Worm (Caenorhabditis elegans) whole organism, L2 larva: ENCODE results near the gene F46G11.2.
A peak's percentile ranks its signal among the peaks of the same experiment; 100 is the strongest.

Experiments used
- C34F6.9 ChIP-seq: fragments of 150-350 bp; optimal IDR thresholded peaks from 2 replicates; lab custom pipeline; 2014; ENCODE audit warnings: missing biosample characterization, missing genetic modification characterization
- F13H6.1 ChIP-seq: sonication (generic microtip); optimal IDR thresholded peaks from 2 replicates; lab custom pipeline; 2016; ENCODE audit warnings: missing genetic modification characterization, missing compliant biosample characterization
- R02D3.7 ChIP-seq: fragments of 150-350 bp; optimal IDR thresholded peaks from 2 replicates; lab custom pipeline; 2014; ENCODE audit warnings: missing biosample characterization, missing genetic modification characterization
- Y55F3AM.14 ChIP-seq: fragments of 200-800 bp; sonication (Bioruptor generic); optimal IDR thresholded peaks from 2 replicates; lab custom pipeline; 2018; ENCODE audit warnings: mild to moderate bottlenecking, missing genetic modification characterization, missing compliant biosample characterization
- ZK546.5 ChIP-seq: sonication (generic microtip); optimal IDR thresholded peaks from 2 replicates; lab custom pipeline; 2017; ENCODE audit warnings: missing biosample characterization, missing genetic modification characterization
- alr-1 ChIP-seq: fragments of 150-350 bp; optimal IDR thresholded peaks from 2 replicates; lab custom pipeline; 2014; ENCODE audit warnings: missing biosample characterization, missing genetic modification characterization
- blmp-1 ChIP-seq: sonication (generic microtip); optimal IDR thresholded peaks from 2 replicates; lab custom pipeline; 2017; ENCODE audit warnings: missing genetic modification characterization, mild to moderate bottlenecking, missing compliant biosample characterization, antibody characterized with exemption, moderate library complexity; ENCODE audit not compliant: insufficient read depth
- ceh-82 ChIP-seq: fragments of 150-350 bp; optimal IDR thresholded peaks from 2 replicates; lab custom pipeline; 2014; ENCODE audit warnings: missing biosample characterization, missing genetic modification characterization
- crh-2 ChIP-seq: sonication (generic microtip); optimal IDR thresholded peaks from 2 replicates; lab custom pipeline; 2017; ENCODE audit warnings: missing biosample characterization, missing genetic modification characterization
- egl-27 ChIP-seq: sonication (generic microtip); optimal IDR thresholded peaks from 3 replicates; lab custom pipeline; 2017; ENCODE audit warnings: missing biosample characterization, missing genetic modification reagents, missing genetic modification characterization
- elt-1 ChIP-seq: fragments of 150-350 bp; optimal IDR thresholded peaks from 2 replicates; lab custom pipeline; 2014; ENCODE audit warnings: missing biosample characterization, missing genetic modification characterization
- elt-3 ChIP-seq: sonication (generic microtip); optimal IDR thresholded peaks from 2 replicates; lab custom pipeline; 2017; ENCODE audit warnings: missing biosample characterization, missing genetic modification characterization
- fos-1 ChIP-seq: fragments of 150-350 bp; optimal IDR thresholded peaks from 2 replicates; lab custom pipeline; 2014; ENCODE audit warnings: missing biosample characterization, missing genetic modification characterization
- gmeb-1 ChIP-seq: fragments of 150-350 bp; optimal IDR thresholded peaks from 2 replicates; lab custom pipeline; 2014; ENCODE audit warnings: missing biosample characterization, missing genetic modification characterization
- lin-39 ChIP-seq: fragments of 150-350 bp; optimal IDR thresholded peaks from 2 replicates; lab custom pipeline; 2014; ENCODE audit warnings: missing biosample characterization, missing genetic modification reagents, missing genetic modification characterization
- lsy-2 ChIP-seq, 2 experiments: fragments of 150-350 bp in 1 of 2; sonication (generic microtip) in 1 of 2; optimal IDR thresholded peaks; 2 replicates each; lab custom pipeline; 2014 to 2017; ENCODE audit warnings: missing biosample characterization in 2 of 2, missing genetic modification characterization in 2 of 2
- mab-5 ChIP-seq: fragments of 150-350 bp; optimal IDR thresholded peaks from 2 replicates; lab custom pipeline; 2014; ENCODE audit warnings: missing biosample characterization, missing genetic modification characterization
- mbf-1 ChIP-seq: sonication (generic microtip); optimal IDR thresholded peaks from 2 replicates; lab custom pipeline; 2017; ENCODE audit warnings: missing biosample characterization, missing genetic modification characterization
- nhr-12 ChIP-seq: fragments of 150-350 bp; optimal IDR thresholded peaks from 2 replicates; lab custom pipeline; 2014; ENCODE audit warnings: missing biosample characterization, missing genetic modification characterization
- nhr-21 ChIP-seq: fragments of 150-350 bp; optimal IDR thresholded peaks from 2 replicates; lab custom pipeline; 2014; ENCODE audit warnings: missing biosample characterization, missing genetic modification characterization
- nhr-237 ChIP-seq: fragments of 150-350 bp; optimal IDR thresholded peaks from 2 replicates; lab custom pipeline; 2014; ENCODE audit warnings: missing biosample characterization, missing genetic modification characterization
- nhr-25 ChIP-seq: fragments of 150-350 bp; sonication (generic microtip); optimal IDR thresholded peaks from 3 replicates; lab custom pipeline; 2014; ENCODE audit warnings: missing biosample characterization, missing genetic modification characterization
- nhr-77 ChIP-seq: fragments of 150-350 bp; optimal IDR thresholded peaks from 2 replicates; lab custom pipeline; 2014; ENCODE audit warnings: missing biosample characterization, missing genetic modification characterization
- sem-4 ChIP-seq: fragments of 150-350 bp; optimal IDR thresholded peaks from 2 replicates; lab custom pipeline; 2014; ENCODE audit warnings: missing biosample characterization, missing genetic modification reagents, missing genetic modification characterization
- sma-9 ChIP-seq, 2 experiments: fragments of 150-350 bp in 1 of 2; sonication (generic microtip) in 1 of 2; optimal IDR thresholded peaks; 2 replicates each; lab custom pipeline; 2014 to 2016; ENCODE audit warnings: missing genetic modification characterization in 2 of 2, mild to moderate bottlenecking in 1 of 2, missing biosample characterization in 1 of 2, missing compliant biosample characterization in 1 of 2, missing genetic modification reagents in 1 of 2, moderate library complexity in 1 of 2
- unc-55 ChIP-seq: fragments of 150-350 bp; sonication (generic microtip); optimal IDR thresholded peaks from 3 replicates; lab custom pipeline; 2014; ENCODE audit warnings: missing biosample characterization, missing genetic modification reagents, missing genetic modification characterization
- zag-1 ChIP-seq: fragments of 150-350 bp; optimal IDR thresholded peaks from 2 replicates; lab custom pipeline; 2014; ENCODE audit warnings: missing biosample characterization, missing genetic modification characterization
- ztf-11 ChIP-seq: sonication (generic microtip); optimal IDR thresholded peaks from 2 replicates; lab custom pipeline; 2017; ENCODE audit warnings: missing biosample characterization, missing genetic modification characterization

The F46G11.2 gene

DNA sequence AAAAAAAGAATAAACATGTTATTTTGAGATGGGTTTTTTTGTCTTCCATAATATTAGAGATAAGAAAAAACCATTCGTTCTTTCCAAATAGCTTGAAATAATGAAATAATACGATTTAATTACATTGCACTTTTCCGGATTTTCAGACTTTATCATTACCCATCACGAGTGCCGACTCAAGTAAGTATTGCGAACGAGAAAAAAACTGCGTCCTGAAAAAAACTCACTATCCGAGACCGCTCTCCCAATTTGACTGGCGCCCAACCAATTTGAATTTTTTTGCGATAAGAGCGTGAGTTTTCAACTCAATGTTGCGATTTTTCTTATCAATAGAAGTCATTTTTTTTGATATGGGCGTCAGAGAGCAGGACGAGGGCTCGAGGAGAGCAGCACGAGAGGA is 25.1 kb downstream of the F46G11.2 start:
- TF ChIP-seq F13H6.1 (peak; percentile 37), lin-39 (no peak), elt-3 (tag; lab: Kevin White, UChicago) (no peak), alr-1 (tag; lab: Kevin White, UChicago) (no peak), lsy-2 (tag; optimal IDR thresholded peaks at IDR 0.05; lab: Kevin White, UChicago) (no peak), fos-1 (tag; lab: Kevin White, UChicago) (peak; percentile 54), crh-2 (tag; lab: Kevin White, UChicago) (peak; percentile 23), ceh-82 (tag; lab: Kevin White, UChicago) (no peak), gmeb-1 (tag; lab: Kevin White, UChicago) (peak; percentile 2), nhr-77 (tag; lab: Kevin White, UChicago) (no peak), Y55F3AM.14 (no peak)

DNA sequence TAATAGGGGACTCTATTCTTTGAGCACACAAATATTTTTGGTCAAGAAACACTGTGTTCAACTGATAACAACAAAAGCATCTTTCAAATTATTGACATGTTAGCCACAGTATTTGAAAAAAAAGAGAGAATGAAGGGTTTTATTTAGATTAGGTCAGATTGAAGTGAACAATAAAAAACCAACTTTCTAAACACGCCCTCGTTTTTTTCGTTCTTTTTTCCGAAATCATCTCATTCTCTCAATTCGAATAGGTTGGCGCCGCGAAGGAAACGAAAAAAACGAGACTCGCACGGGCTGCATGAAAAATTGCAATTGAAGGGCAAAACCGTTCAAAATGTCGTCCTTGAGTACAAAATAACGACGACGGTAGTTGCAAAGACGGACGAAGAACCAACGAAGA is 26.4 kb downstream of the F46G11.2 start:
- TF ChIP-seq lsy-2 (tag; optimal IDR thresholded peaks at IDR 0.05; lab: Kevin White, UChicago) (no peak), blmp-1 (tag; lab: Kevin White, UChicago) (peak; percentile 24), nhr-25 (tag; lab: Kevin White, UChicago) (peak; percentile 17)
- TF ChIP-seq, all 48 proteins: peak for 2

DNA sequence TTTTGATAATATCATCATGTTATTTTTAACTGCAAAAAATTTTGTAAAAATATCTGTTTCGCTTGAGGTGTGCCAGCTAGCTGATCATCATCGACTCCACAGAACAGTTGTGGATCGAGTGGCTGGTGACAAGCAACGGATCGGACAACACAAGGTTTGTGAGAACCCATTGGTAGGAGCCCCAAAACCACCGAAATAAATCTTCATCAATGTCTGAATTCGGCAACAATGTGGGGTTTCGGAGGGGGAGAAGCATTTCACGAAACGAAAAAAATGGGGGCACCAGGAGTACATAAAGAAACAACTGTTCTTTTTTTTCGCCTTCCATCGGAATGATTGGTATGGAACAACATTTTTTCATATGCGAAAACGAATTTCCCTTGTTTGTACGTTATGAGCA is 27.4 kb downstream of the F46G11.2 start:
- TF ChIP-seq F13H6.1 (peak; percentile 75), mab-5 (tag; lab: Kevin White, UChicago) (peak; percentile 87), C34F6.9 (no peak), sem-4 (tag; lab: Kevin White, UChicago) (peak; percentile 46), gmeb-1 (tag; lab: Kevin White, UChicago) (no peak), R02D3.7 (tag; lab: Kevin White, UChicago) (no peak), lsy-2 (tag; optimal IDR thresholded peaks at IDR 0.05; lab: Kevin White, UChicago) (peak in 1 of 2 experiments; percentile 7), sma-9 (GFP tag; optimal IDR thresholded peaks at IDR 0.05; lab: Kevin White, UChicago) (peak; percentile 0), sma-9 (tag; optimal IDR thresholded peaks at IDR 0.05; lab: Kevin White, UChicago) (no peak)

DNA sequence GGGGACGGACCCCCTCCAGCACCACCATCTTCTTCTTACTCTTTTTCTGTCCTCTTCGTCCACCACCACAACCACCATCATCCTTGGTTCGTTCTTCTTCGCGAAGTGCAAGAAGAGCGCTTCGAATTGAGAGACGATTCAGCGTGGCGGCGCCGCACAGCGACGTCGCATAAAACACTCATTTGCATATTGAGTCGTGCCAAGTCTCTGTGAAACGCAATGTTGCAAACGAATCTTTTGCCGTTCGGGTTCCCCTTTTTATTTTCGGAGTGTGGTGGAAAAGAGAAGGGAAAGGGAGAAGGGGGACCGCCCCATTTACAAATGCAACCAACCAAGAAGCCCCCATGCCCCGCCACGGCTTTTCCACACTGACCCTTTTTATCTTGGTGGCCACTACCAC is 28.4 kb downstream of the F46G11.2 start:
- TF ChIP-seq nhr-12 (tag; lab: Kevin White, UChicago) (no peak), nhr-21 (tag; lab: Kevin White, UChicago) (no peak), F13H6.1 (peak; percentile 73), ztf-11 (tag; lab: Kevin White, UChicago) (no peak), zag-1 (tag; lab: Kevin White, UChicago) (peak; percentile 56), Y55F3AM.14 (peak; percentile 32), sem-4 (tag; lab: Kevin White, UChicago) (peak; percentile 43), lin-39 (peak; percentile 49), unc-55 (GFP tag; lab: Kevin White, UChicago) (peak; percentile 69), ceh-82 (tag; lab: Kevin White, UChicago) (no peak), nhr-77 (tag; lab: Kevin White, UChicago) (no peak), elt-3 (tag; lab: Kevin White, UChicago) (no peak), C34F6.9 (peak; percentile 23), mab-5 (tag; lab: Kevin White, UChicago) (peak; percentile 64), egl-27 (tag; lab: Kevin White, UChicago) (no peak), crh-2 (tag; lab: Kevin White, UChicago) (peak; percentile 17), lsy-2 (tag; optimal IDR thresholded peaks at IDR 0.05; lab: Kevin White, UChicago) (peak in 1 of 2 experiments; percentile 3)

- peak; percentile 70 for TF ChIP-seq unc-55 (GFP tag; lab: Kevin White, UChicago)
- no peak for TF ChIP-seq fos-1 (tag; lab: Kevin White, UChicago)
- no peak for TF ChIP-seq gmeb-1 (tag; lab: Kevin White, UChicago)
- TF ChIP-seq egl-27 (tag; lab: Kevin White, UChicago), result no peak
Observed at ce11 chrX:5817078-5817477, 29.1 kb downstream of the F46G11.2 start.

DNA sequence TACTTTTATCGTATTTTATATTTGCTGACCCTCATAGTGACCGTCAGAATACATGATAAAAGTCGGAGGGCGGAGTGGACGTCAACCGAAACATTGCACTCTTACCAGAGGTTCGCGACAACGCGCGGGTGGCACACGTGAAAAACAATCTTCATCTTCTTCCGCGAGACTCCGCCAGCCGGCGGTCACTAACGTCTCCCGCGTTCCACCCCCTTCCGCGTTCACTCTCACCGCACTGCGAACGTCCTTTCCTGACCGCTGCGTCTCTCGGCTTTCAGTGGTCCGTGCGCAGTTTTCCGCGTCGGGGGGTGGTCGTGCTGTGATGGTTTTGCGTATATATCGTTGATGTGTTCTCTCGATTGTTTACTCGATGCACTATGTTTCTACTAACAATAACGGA is 30.2 kb downstream of the F46G11.2 start:
- no peak for TF ChIP-seq nhr-237 (tag; lab: Kevin White, UChicago)
- peak; percentile 51 for TF ChIP-seq nhr-21 (tag; lab: Kevin White, UChicago)
- TF ChIP-seq ZK546.5 (tag; lab: Kevin White, UChicago), result no peak
- no peak for TF ChIP-seq elt-3 (tag; lab: Kevin White, UChicago)
- TF ChIP-seq F13H6.1, result peak; percentile 6
- TF ChIP-seq elt-1 (tag; lab: Kevin White, UChicago), result no peak
- TF ChIP-seq R02D3.7 (tag; lab: Kevin White, UChicago), result no peak
- no peak for TF ChIP-seq mbf-1 (tag; lab: Kevin White, UChicago)
- no peak for TF ChIP-seq sem-4 (tag; lab: Kevin White, UChicago)
